Fruit fly (Drosophila melanogaster) whole organism, embryonic: ENCODE measurements around the gene CG7497.

Experiments
- ATbp ChIP-seq: fragments of 200-800 bp; sonication (Bioruptor generic); optimal IDR thresholded peaks from 2 replicates; lab custom pipeline; 2017; ENCODE audit warnings: missing biosample characterization, mild to moderate bottlenecking, missing genetic modification characterization, missing genetic modification reagents
- CG10979 ChIP-seq: fragments of 200-800 bp; sonication (Bioruptor generic); optimal IDR thresholded peaks from 2 replicates; lab custom pipeline; 2018; ENCODE audit warnings: missing biosample characterization, mild to moderate bottlenecking, missing genetic modification characterization, moderate library complexity
- CG11560 ChIP-seq: fragments of 200-800 bp; sonication (Bioruptor generic); IDR thresholded peaks from 3 replicates; pipeline ENCODE4 v1.3.6; 2022; ENCODE audit warnings: missing biosample characterization, missing genetic modification characterization
- CG11723 ChIP-seq: fragments of 200-800 bp; sonication (Bioruptor generic); optimal IDR thresholded peaks from 2 replicates; lab custom pipeline; 2017; ENCODE audit warnings: missing biosample characterization, mild to moderate bottlenecking, missing genetic modification characterization
- CG14667 ChIP-seq: fragments of 200-800 bp; sonication (Bioruptor generic); IDR thresholded peaks from 2 replicates; pipeline ENCODE4 v1.3.6; 2022; ENCODE audit warnings: missing biosample characterization, missing genetic modification characterization
- CG14710 ChIP-seq: fragments of 200-800 bp; sonication (Bioruptor generic); optimal IDR thresholded peaks from 3 replicates; lab custom pipeline; 2019; ENCODE audit warnings: missing biosample characterization, mild to moderate bottlenecking, missing genetic modification characterization, moderate library complexity
- CG16813 ChIP-seq: fragments of 200-800 bp; sonication (Bioruptor generic); IDR thresholded peaks from 3 replicates; pipeline ENCODE4 v1.3.6; 2022; ENCODE audit warnings: missing biosample characterization, missing genetic modification characterization; ENCODE audit not compliant: partially characterized antibody
- CG17612 ChIP-seq: fragments of 200-800 bp; sonication (Bioruptor generic); IDR thresholded peaks from 2 replicates; pipeline ENCODE4 v1.3.6; 2022; ENCODE audit warnings: missing biosample characterization, missing genetic modification characterization
- CG2199 ChIP-seq: fragments of 200-800 bp; sonication (Bioruptor generic); IDR thresholded peaks from 3 replicates; pipeline ENCODE4 v1.3.6; 2022; ENCODE audit warnings: missing biosample characterization, missing genetic modification characterization
- CG2678 ChIP-seq: fragments of 200-800 bp; sonication (Bioruptor generic); optimal IDR thresholded peaks from 3 replicates; lab custom pipeline; 2019; ENCODE audit warnings: missing biosample characterization, mild to moderate bottlenecking, missing genetic modification characterization, moderate library complexity
- CG30020 ChIP-seq: fragments of 200-800 bp; optimal IDR thresholded peaks from 2 replicates; lab custom pipeline; 2019; ENCODE audit warnings: missing biosample characterization, mild to moderate bottlenecking, missing genetic modification characterization, moderate library complexity
- CG30431 ChIP-seq: fragments of 200-800 bp; sonication (Bioruptor generic); optimal IDR thresholded peaks from 2 replicates; lab custom pipeline; 2017; ENCODE audit warnings: missing biosample characterization, missing genetic modification characterization
- CG6175 ChIP-seq: fragments of 200-800 bp; sonication (Bioruptor generic); IDR thresholded peaks from 3 replicates; pipeline ENCODE4 v1.3.6; 2022; ENCODE audit warnings: missing biosample characterization, missing genetic modification characterization
- CG7839 ChIP-seq: fragments of 200-800 bp; sonication (Bioruptor generic); optimal IDR thresholded peaks from 3 replicates; lab custom pipeline; 2018; ENCODE audit warnings: missing biosample characterization, mild to moderate bottlenecking, missing genetic modification characterization, moderate library complexity
- CG9817 ChIP-seq: fragments of 200-800 bp; sonication (Bioruptor generic); optimal IDR thresholded peaks from 2 replicates; lab custom pipeline; 2018; ENCODE audit warnings: missing biosample characterization, mild to moderate bottlenecking, missing genetic modification characterization, moderate library complexity
- CG9876 ChIP-seq: fragments of 200-800 bp; sonication (Bioruptor generic); optimal IDR thresholded peaks from 2 replicates; lab custom pipeline; 2016; ENCODE audit warnings: missing biosample characterization, missing genetic modification characterization
- Dad ChIP-seq: fragments of 200-800 bp; sonication (Bioruptor generic); optimal IDR thresholded peaks from 3 replicates; lab custom pipeline; 2016; ENCODE audit warnings: missing biosample characterization, missing genetic modification characterization
- Doc3 ChIP-seq: fragments of 200-800 bp; sonication (Bioruptor generic); IDR thresholded peaks from 3 replicates; pipeline ENCODE4 v1.3.6; 2022; ENCODE audit warnings: missing biosample characterization, missing genetic modification characterization; ENCODE audit not compliant: partially characterized antibody
- Dref ChIP-seq: fragments of 200-800 bp; sonication (Bioruptor generic); IDR thresholded peaks from 2 replicates; pipeline ENCODE4 v1.3.6; 2022; ENCODE audit warnings: missing biosample characterization, missing genetic modification characterization
- Eip74EF ChIP-seq, 2 experiments: fragments of 200-800 bp in 1 of 2; fragments of >200 bp in 1 of 2; sonication (Bioruptor generic) in 1 of 2; optimal IDR thresholded peaks; 2 replicates each; lab custom pipeline; 2017 to 2019; ENCODE audit warnings: missing biosample characterization in 2 of 2, missing genetic modification characterization in 2 of 2, mild to moderate bottlenecking in 1 of 2, moderate library complexity in 1 of 2
- Hey ChIP-seq: fragments of 200-800 bp; sonication (Bioruptor generic); optimal IDR thresholded peaks from 3 replicates; lab custom pipeline; 2018; ENCODE audit warnings: missing biosample characterization, mild to moderate bottlenecking, missing genetic modification characterization
- Jarid2 ChIP-seq: fragments of 200-800 bp; sonication (Bioruptor generic); optimal IDR thresholded peaks from 3 replicates; lab custom pipeline; 2017; ENCODE audit warnings: mild to moderate bottlenecking, missing biosample characterization, missing genetic modification reagents, missing genetic modification characterization
- Oli ChIP-seq: fragments of 200-800 bp; sonication (Bioruptor generic); optimal IDR thresholded peaks from 2 replicates; lab custom pipeline; 2018; ENCODE audit warnings: missing biosample characterization, mild to moderate bottlenecking, missing genetic modification characterization, moderate library complexity
- PHDP ChIP-seq: fragments of 200-800 bp; sonication (Bioruptor generic); optimal IDR thresholded peaks from 3 replicates; lab custom pipeline; 2018; ENCODE audit warnings: missing biosample characterization, mild to moderate bottlenecking, missing genetic modification characterization, moderate library complexity
- ab ChIP-seq: fragments of 200-800 bp; sonication (Bioruptor generic); optimal IDR thresholded peaks from 2 replicates; lab custom pipeline; 2016; ENCODE audit warnings: missing biosample characterization, missing genetic modification characterization
- bab2 ChIP-seq: fragments of 200-800 bp; sonication (Bioruptor generic); optimal IDR thresholded peaks from 2 replicates; lab custom pipeline; 2016; ENCODE audit warnings: missing biosample characterization, missing genetic modification characterization
- cas ChIP-seq: fragments of 200-800 bp; sonication (Bioruptor generic); IDR thresholded peaks from 2 replicates; pipeline ENCODE4 v1.3.6; 2022; ENCODE audit warnings: missing biosample characterization, missing genetic modification characterization
- cato ChIP-seq: fragments of 200-800 bp; sonication (Bioruptor generic); optimal IDR thresholded peaks from 2 replicates; lab custom pipeline; 2016; ENCODE audit warnings: missing biosample characterization, missing genetic modification characterization, borderline replicate concordance
- da ChIP-seq: fragments of 200-800 bp; sonication (Bioruptor generic); optimal IDR thresholded peaks from 2 replicates; lab custom pipeline; 2016; ENCODE audit warnings: missing biosample characterization, missing genetic modification characterization
- hth ChIP-seq: fragments of >200 bp; optimal IDR thresholded peaks from 2 replicates; lab custom pipeline; 2017; ENCODE audit warnings: inconsistent platforms
- jing ChIP-seq: fragments of 200-800 bp; sonication (Bioruptor generic); optimal IDR thresholded peaks from 2 replicates; lab custom pipeline; 2018; ENCODE audit warnings: missing biosample characterization, mild to moderate bottlenecking, missing genetic modification characterization
- kah ChIP-seq: fragments of 200-800 bp; sonication (Bioruptor generic); optimal IDR thresholded peaks from 2 replicates; lab custom pipeline; 2018; ENCODE audit warnings: missing biosample characterization, mild to moderate bottlenecking, missing genetic modification characterization
- kni ChIP-seq: fragments of 200-800 bp; sonication (Bioruptor generic); optimal IDR thresholded peaks from 3 replicates; lab custom pipeline; 2017; ENCODE audit warnings: mild to moderate bottlenecking, missing biosample characterization, missing genetic modification reagents, missing genetic modification characterization
- lilli ChIP-seq: fragments of 200-800 bp; sonication (Bioruptor generic); optimal IDR thresholded peaks from 3 replicates; lab custom pipeline; 2016; ENCODE audit warnings: missing biosample characterization, missing genetic modification characterization
- luna ChIP-seq: fragments of 200-800 bp; sonication (Bioruptor generic); optimal IDR thresholded peaks from 2 replicates; lab custom pipeline; 2016; ENCODE audit warnings: missing biosample characterization, missing genetic modification characterization
- pnt ChIP-seq: fragments of 200-800 bp; sonication (Bioruptor generic); optimal IDR thresholded peaks from 3 replicates; lab custom pipeline; 2016; ENCODE audit warnings: missing biosample characterization, missing genetic modification characterization
- ranshi ChIP-seq: fragments of 200-800 bp; sonication (Bioruptor generic); IDR thresholded peaks from 2 replicates; pipeline ENCODE4 v1.3.6; 2022; ENCODE audit warnings: missing biosample characterization, missing genetic modification characterization
- sim ChIP-seq: fragments of 200-800 bp; sonication (Bioruptor generic); IDR thresholded peaks from 2 replicates; pipeline ENCODE4 v1.3.6; 2022; ENCODE audit warnings: missing biosample characterization, missing genetic modification characterization
- slou ChIP-seq: fragments of 200-800 bp; sonication (Bioruptor generic); optimal IDR thresholded peaks from 3 replicates; lab custom pipeline; 2016; ENCODE audit warnings: missing biosample characterization, missing genetic modification characterization
- sob ChIP-seq: fragments of 200-800 bp; sonication (Bioruptor generic); IDR thresholded peaks from 2 replicates; pipeline ENCODE4 v1.3.6; 2022; ENCODE audit warnings: missing biosample characterization, missing genetic modification characterization
- sqz ChIP-seq: fragments of 200-800 bp; sonication (Bioruptor generic); optimal IDR thresholded peaks from 3 replicates; lab custom pipeline; 2018; ENCODE audit warnings: missing biosample characterization, mild to moderate bottlenecking, missing genetic modification characterization
- tin ChIP-seq: fragments of 200-800 bp; sonication (Bioruptor generic); optimal IDR thresholded peaks from 3 replicates; lab custom pipeline; 2016; ENCODE audit warnings: missing biosample characterization, missing genetic modification characterization
- trh ChIP-seq: fragments of 200-800 bp; sonication (Bioruptor generic); optimal IDR thresholded peaks from 2 replicates; lab custom pipeline; 2016; ENCODE audit warnings: missing biosample characterization, missing genetic modification characterization
- ttk ChIP-seq: fragments of 200-800 bp; sonication (Bioruptor generic); IDR thresholded peaks from 2 replicates; pipeline ENCODE4 v2.1.2; 2022; ENCODE audit warnings: missing biosample characterization, missing genetic modification characterization
- twi ChIP-seq: fragments of 200-800 bp; optimal IDR thresholded peaks from 2 replicates; lab custom pipeline; 2019; ENCODE audit warnings: missing biosample characterization, mild to moderate bottlenecking, missing genetic modification characterization, moderate library complexity
- usp ChIP-seq: fragments of >200 bp; optimal IDR thresholded peaks from 2 replicates; lab custom pipeline; 2017; ENCODE audit warnings: missing biosample characterization, missing genetic modification characterization
- wek ChIP-seq: fragments of 200-800 bp; sonication (Bioruptor generic); optimal IDR thresholded peaks from 3 replicates; lab custom pipeline; 2018; ENCODE audit warnings: missing biosample characterization, mild to moderate bottlenecking, missing genetic modification characterization, moderate library complexity
- zfh1 ChIP-seq: fragments of 200-800 bp; sonication (Bioruptor generic); IDR thresholded peaks from 3 replicates; pipeline ENCODE4 v1.3.6; 2022; ENCODE audit warnings: missing biosample characterization, missing genetic modification characterization

Gene CG7497

dm6 chr3L:17653701-17654667 is 20.7 kb downstream of the CG7497 start, which contains the start of the genes Krn, Ndfip and CG7484 (continued):
- TF ChIP-seq Dref (GFP tag; lab: Robert Waterston, UW) (peak; percentile 75), ATbp (GFP tag; lab: Kevin White, UChicago) (peak; percentile 50), CG10979 (tag; lab: Kevin White, UChicago) (peak; percentile 84), tin (GFP tag; lab: Kevin White, UChicago) (peak; percentile 88), sim (GFP tag; lab: Robert Waterston, UW) (no peak), jing (GFP tag; lab: Kevin White, UChicago) (peak; percentile 53), Jarid2 (peak; percentile 64), Eip74EF (GFP tag; optimal IDR thresholded peaks at IDR 0.05; lab: Kevin White, UChicago) (peak in 1 of 2 experiments; percentile 51), Oli (tag; lab: Kevin White, UChicago) (peak; percentile 80), wek (peak; percentile 96), cas (GFP tag; lab: Robert Waterston, UW) (peak; percentile 61; the same call in 1 of the 2 replicates), luna (GFP tag; lab: Kevin White, UChicago) (peak; percentile 50), Hey (tag; lab: Kevin White, UChicago) (peak; percentile 34), CG14710 (peak; percentile 95), kni (GFP tag; lab: Kevin White, UChicago) (peak; percentile 11), CG30020 (tag; lab: Kevin White, UChicago) (peak; percentile 92), Doc3 (GFP tag; lab: Robert Waterston, UW) (peak; percentile 97), CG9817 (tag; lab: Kevin White, UChicago) (peak; percentile 95), slou (GFP tag; lab: Kevin White, UChicago) (peak; percentile 66), CG7839 (tag; lab: Kevin White, UChicago) (peak; percentile 90), usp (GFP tag; lab: Kevin White, UChicago) (no peak), Dad (peak; percentile 81), pnt (GFP tag; lab: Kevin White, UChicago) (peak; percentile 80), kah (GFP tag; lab: Kevin White, UChicago) (peak; percentile 50), twi (peak; percentile 87), CG11723 (GFP tag; lab: Kevin White, UChicago) (peak; percentile 65), CG11560 (tag; lab: Robert Waterston, UW) (peak; percentile 82; the same call in 1 of the 3 replicates), bab2 (GFP tag; lab: Kevin White, UChicago) (peak; percentile 76), CG30431 (GFP tag; lab: Kevin White, UChicago) (peak; percentile 69), trh (GFP tag; lab: Kevin White, UChicago) (peak; percentile 67), zfh1 (peak; percentile 81), lilli (GFP tag; lab: Kevin White, UChicago) (peak; percentile 92), PHDP (tag; lab: Kevin White, UChicago) (peak; percentile 86), da (GFP tag; lab: Kevin White, UChicago) (peak; percentile 22), ranshi (GFP tag; lab: Robert Waterston, UW) (peak; percentile 77; the same call in 1 of the 2 replicates), CG17612 (GFP tag; lab: Robert Waterston, UW) (0 out of 2 replicates have a peak, but pooled peaks have one; percentile 62), CG2199 (GFP tag; lab: Robert Waterston, UW) (no peak), cato (GFP tag; lab: Kevin White, UChicago) (peak; percentile 82), ttk (peak; percentile 80), ab (GFP tag; lab: Kevin White, UChicago) (no peak), CG16813 (GFP tag; lab: Robert Waterston, UW) (peak; percentile 97), CG14667 (GFP tag; lab: Robert Waterston, UW) (peak; percentile 76), CG6175 (GFP tag; lab: Robert Waterston, UW) (peak; percentile 74), sqz (peak; percentile 44), sob (GFP tag; lab: Robert Waterston, UW) (peak; percentile 91), hth (lab: Kevin White, UChicago) (no peak), CG2678 (tag; lab: Kevin White, UChicago) (peak; percentile 93), CG9876 (peak; percentile 75)
